Worm (Caenorhabditis elegans) whole organism, L1 larva: ENCODE measurements around the gene msp-38.

Experiments used
- aly-2 ChIP-seq: fragments of 150-350 bp; optimal IDR thresholded peaks from 2 replicates; lab custom pipeline; 2014; ENCODE audit warnings: missing biosample characterization, missing genetic modification characterization
- ama-1 ChIP-seq: fragments of 150-350 bp; optimal IDR thresholded peaks from 2 replicates; lab custom pipeline; 2014
- nhr-71 ChIP-seq: sonication (generic microtip); optimal IDR thresholded peaks from 2 replicates; lab custom pipeline; 2016; ENCODE audit warnings: mild to moderate bottlenecking, missing genetic modification characterization, moderate library complexity, missing compliant biosample characterization
- ztf-4 ChIP-seq: fragments of 150-350 bp; optimal IDR thresholded peaks from 2 replicates; lab custom pipeline; 2014; ENCODE audit warnings: missing biosample characterization, missing genetic modification characterization

DNA sequence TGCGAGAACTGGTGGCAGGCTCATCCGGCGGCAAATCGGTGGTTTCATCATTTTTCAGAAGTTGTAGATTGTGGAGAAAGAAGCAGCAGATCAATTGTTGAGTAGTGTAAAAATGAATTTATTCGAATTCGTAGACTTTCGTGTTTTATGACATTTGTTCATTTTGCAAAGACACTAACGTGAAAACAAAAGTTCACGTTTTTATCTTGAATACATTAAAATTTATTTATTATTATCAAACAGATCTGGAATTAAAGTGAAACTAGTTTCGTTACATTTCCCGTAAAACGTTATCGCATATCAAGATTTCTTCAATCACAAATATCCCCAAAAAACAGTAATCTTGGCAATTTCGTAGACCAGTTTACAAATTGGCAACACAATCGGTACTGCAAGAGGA, 3.3 kb upstream of the msp-38 start, which contains the start of gene T14G10.8:
- no peak for TF ChIP-seq aly-2 (tag; lab: Kevin White, UChicago)
- no peak for TF ChIP-seq nhr-71 (tag; lab: Kevin White, UChicago)
- TF ChIP-seq ama-1 = no peak
- no peak for TF ChIP-seq ztf-4
